Fruit fly (Drosophila melanogaster): Measurements from ENCODE around the gene Hakai.

Hakai gene

DNA sequence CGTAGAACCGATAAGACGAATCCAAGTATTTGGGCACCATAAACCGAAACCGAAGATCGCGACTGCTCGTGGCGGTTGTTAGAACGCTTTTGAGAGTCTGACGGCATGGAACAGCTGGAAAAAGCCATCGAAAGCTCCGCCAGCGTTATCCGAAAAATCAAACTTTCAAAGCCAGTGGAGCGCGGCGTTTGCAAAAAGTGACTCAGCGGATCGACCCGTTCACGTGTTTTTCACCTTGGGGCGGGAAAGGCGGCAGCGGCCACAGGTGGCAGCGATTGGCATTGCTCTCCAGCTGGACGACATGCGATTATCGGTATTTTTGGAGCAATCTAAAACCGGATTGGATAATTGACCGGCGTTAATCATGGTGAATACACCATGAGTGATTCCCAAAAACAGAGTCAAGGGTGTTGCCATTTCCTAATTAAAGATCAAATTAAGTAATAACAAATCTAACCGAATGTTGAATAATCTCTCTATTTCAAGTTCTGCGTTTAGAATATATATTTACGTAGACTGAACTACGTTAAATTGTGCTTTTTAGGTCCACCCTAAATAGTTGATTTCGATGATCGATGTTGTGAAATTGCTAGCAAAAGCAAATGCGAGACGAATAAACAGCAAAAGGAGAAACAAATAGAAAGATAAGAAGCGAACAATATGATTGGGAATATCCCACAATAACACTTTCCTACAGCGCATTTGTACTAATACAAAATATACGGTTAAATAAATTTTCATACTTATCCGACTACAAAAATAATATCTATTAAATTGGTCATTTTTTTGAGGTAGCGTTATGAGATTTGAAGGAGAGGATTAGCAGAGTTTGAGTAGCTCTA lies 35.2 kb downstream of the Hakai start, which contains the start of gene CG10337 (continued):
- peak; percentile 11 for TF ChIP-seq scrt (GFP tag; optimal IDR thresholded peaks at IDR 0.05)
- no peak for TF ChIP-seq emc (GFP tag; optimal IDR thresholded peaks at IDR 0.05)
- TF ChIP-seq mirr (GFP tag; optimal IDR thresholded peaks at IDR 0.05): peak; percentile 42
- TF ChIP-seq CG14014 (GFP tag; IDR thresholded peaks at IDR 0.05): no peak
- no peak for TF ChIP-seq jigr1 (GFP tag; IDR thresholded peaks at IDR 0.05)
- TF ChIP-seq her (GFP tag; optimal IDR thresholded peaks at IDR 0.05): no peak
- peak; percentile 39 for TF ChIP-seq CG13894 (tag; optimal IDR thresholded peaks at IDR 0.05)
- TF ChIP-seq tap (tag; optimal IDR thresholded peaks at IDR 0.05): peak; percentile 41
- TF ChIP-seq CG14667 (GFP tag; IDR thresholded peaks at IDR 0.05): peak; percentile 34; the same call in 1 of the 2 replicates
- TF ChIP-seq HLH3B (GFP tag; IDR thresholded peaks at IDR 0.05): peak; percentile 36; the same call in 1 of the 2 replicates
- peak in 1 of 2 experiments; percentile 1 for TF ChIP-seq Trl (optimal IDR thresholded peaks at IDR 0.05)
- TF ChIP-seq Trl (GFP tag; optimal IDR thresholded peaks at IDR 0.05): no peak
- peak; percentile 49 for TF ChIP-seq CG32532 (GFP tag; IDR thresholded peaks at IDR 0.05)
- peak; percentile 0 for TF ChIP-seq gcm2 (GFP tag; optimal IDR thresholded peaks at IDR 0.05)
- peak; percentile 54 for TF ChIP-seq Sox100B (GFP tag; optimal IDR thresholded peaks at IDR 0.05)
- TF ChIP-seq CG12942 (GFP tag; optimal IDR thresholded peaks at IDR 0.05): no peak
- TF ChIP-seq D (optimal IDR thresholded peaks at IDR 0.05): no peak
- peak; percentile 53 for TF ChIP-seq D (GFP tag; optimal IDR thresholded peaks at IDR 0.05)
- TF ChIP-seq CG9797 (GFP tag; optimal IDR thresholded peaks at IDR 0.05): no peak
- TF ChIP-seq Chrac-16 (GFP tag; optimal IDR thresholded peaks at IDR 0.05): no peak
- TF ChIP-seq CG11247 (GFP tag; IDR thresholded peaks at IDR 0.05): no peak
- TF ChIP-seq dpn (GFP tag; optimal IDR thresholded peaks at IDR 0.05): peak; percentile 26 to 29
- no peak for TF ChIP-seq CG3065 (GFP tag; optimal IDR thresholded peaks at IDR 0.05)
- TF ChIP-seq CG12299 (tag; optimal IDR thresholded peaks at IDR 0.05): peak; percentile 57
- peak; percentile 22 for TF ChIP-seq CG1647 (GFP tag; optimal IDR thresholded peaks at IDR 0.05)
- TF ChIP-seq h (optimal IDR thresholded peaks at IDR 0.05): no peak
- TF ChIP-seq Hr78 (GFP tag; optimal IDR thresholded peaks at IDR 0.05): no peak
- no peak for TF ChIP-seq gsb-n (tag; optimal IDR thresholded peaks at IDR 0.05)
- no peak for TF ChIP-seq CG43689 (GFP tag; IDR thresholded peaks at IDR 0.05)
- TF ChIP-seq tx (GFP tag; optimal IDR thresholded peaks at IDR 0.05): peak; percentile 39
- no peak for TF ChIP-seq HmgD (GFP tag; optimal IDR thresholded peaks at IDR 0.05)
- TF ChIP-seq eyg (GFP tag; optimal IDR thresholded peaks at IDR 0.05): no peak
- peak; percentile 47 for TF ChIP-seq CG30403 (GFP tag; optimal IDR thresholded peaks at IDR 0.05)
- no peak for TF ChIP-seq CG18476 (GFP tag; optimal IDR thresholded peaks at IDR 0.05)
- peak; percentile 55; the same call in 1 of the 3 replicates for TF ChIP-seq dysf (GFP tag; IDR thresholded peaks at IDR 0.05)
- no peak for TF ChIP-seq lov (optimal IDR thresholded peaks at IDR 0.05)
- TF ChIP-seq lov (GFP tag; IDR thresholded peaks at IDR 0.05): no peak
- peak; percentile 17 for TF ChIP-seq schlank (tag; optimal IDR thresholded peaks at IDR 0.05)
- TF ChIP-seq CG15011 (GFP tag; optimal IDR thresholded peaks at IDR 0.05): peak; percentile 69
- TF ChIP-seq CG2889 (GFP tag; IDR thresholded peaks at IDR 0.05): no peak
- no peak for TF ChIP-seq CG8478 (optimal IDR thresholded peaks at IDR 0.05)
- TF ChIP-seq CG16863 (GFP tag; optimal IDR thresholded peaks at IDR 0.05): no peak
- peak; percentile 29; the same call in 1 of the 2 replicates for TF ChIP-seq Rfx (GFP tag; IDR thresholded peaks at IDR 0.05)
- peak; percentile 61 for TF ChIP-seq ftz-f1 (GFP tag; optimal IDR thresholded peaks at IDR 0.05)

Data from whole organism, embryonic.